Worm (Caenorhabditis elegans) whole organism, mixed stage, embryonic: Measurements from ENCODE around the gene K01A6.5.

Source experiments
- bed-3 ChIP-seq: fragments of 200-800 bp; sonication (Bioruptor generic); optimal IDR thresholded peaks from 3 replicates; lab custom pipeline; 2018; ENCODE audit warnings: mild to moderate bottlenecking, missing genetic modification characterization, moderate library complexity, missing compliant biosample characterization
- blmp-1 ChIP-seq: fragments of 150-350 bp; optimal IDR thresholded peaks from 2 replicates; lab custom pipeline; 2014; ENCODE audit warnings: missing biosample characterization, missing genetic modification characterization
- ceh-39 ChIP-seq: fragments of 150-350 bp; optimal IDR thresholded peaks from 2 replicates; lab custom pipeline; 2014; ENCODE audit warnings: missing biosample characterization, missing genetic modification characterization
- ceh-43 ChIP-seq: fragments of 200-800 bp; sonication (Bioruptor generic); optimal IDR thresholded peaks from 2 replicates; lab custom pipeline; 2018; ENCODE audit warnings: mild to moderate bottlenecking, missing genetic modification characterization, moderate library complexity, missing compliant biosample characterization
- ceh-83 ChIP-seq: fragments of 200-800 bp; sonication (Bioruptor generic); optimal IDR thresholded peaks from 2 replicates; lab custom pipeline; 2018; ENCODE audit warnings: mild to moderate bottlenecking, missing genetic modification characterization, missing compliant biosample characterization
- ces-1 ChIP-seq: fragments of 150-350 bp; optimal IDR thresholded peaks from 2 replicates; lab custom pipeline; 2014; ENCODE audit warnings: missing biosample characterization, missing genetic modification reagents, missing genetic modification characterization
- cnd-1 ChIP-seq: fragments of 200-800 bp; sonication (Bioruptor generic); optimal IDR thresholded peaks from 2 replicates; lab custom pipeline; 2018; ENCODE audit warnings: mild to moderate bottlenecking, missing genetic modification characterization, missing compliant biosample characterization
- drap-1 ChIP-seq: fragments of 200-800 bp; sonication (Bioruptor generic); optimal IDR thresholded peaks from 3 replicates; lab custom pipeline; 2018; ENCODE audit warnings: mild to moderate bottlenecking, missing genetic modification characterization, missing compliant biosample characterization
- elt-1 ChIP-seq: sonication (generic microtip); optimal IDR thresholded peaks from 2 replicates; lab custom pipeline; 2017; ENCODE audit warnings: missing genetic modification characterization, mild to moderate bottlenecking, missing compliant biosample characterization, antibody characterized with exemption, moderate library complexity, borderline replicate concordance; ENCODE audit not compliant: insufficient read depth
- elt-3 ChIP-seq: fragments of 150-350 bp; optimal IDR thresholded peaks from 2 replicates; lab custom pipeline; 2014; ENCODE audit warnings: missing biosample characterization, missing genetic modification characterization
- flh-1 ChIP-seq: fragments of 200-800 bp; sonication (Bioruptor generic); optimal IDR thresholded peaks from 2 replicates; lab custom pipeline; 2018; ENCODE audit warnings: mild to moderate bottlenecking, missing genetic modification characterization, moderate library complexity, missing compliant biosample characterization
- ham-2 ChIP-seq: fragments of 200-800 bp; sonication (Bioruptor generic); optimal IDR thresholded peaks from 2 replicates; lab custom pipeline; 2018; ENCODE audit warnings: mild to moderate bottlenecking, missing genetic modification characterization, missing compliant biosample characterization
- hlh-1 ChIP-seq: fragments of 150-350 bp; optimal IDR thresholded peaks from 2 replicates; lab custom pipeline; 2014; ENCODE audit warnings: missing biosample characterization, missing genetic modification reagents, missing genetic modification characterization
- lin-13 ChIP-seq: fragments of 150-350 bp; optimal IDR thresholded peaks from 2 replicates; lab custom pipeline; 2014; ENCODE audit warnings: missing biosample characterization, missing genetic modification characterization
- lin-32 ChIP-seq: fragments of 200-800 bp; sonication (Bioruptor generic); optimal IDR thresholded peaks from 2 replicates; lab custom pipeline; 2018; ENCODE audit warnings: mild to moderate bottlenecking, missing genetic modification characterization, missing compliant biosample characterization
- lsy-2 ChIP-seq: fragments of 150-350 bp; optimal IDR thresholded peaks from 2 replicates; lab custom pipeline; 2014; ENCODE audit warnings: missing biosample characterization, missing genetic modification characterization
- mep-1 ChIP-seq: fragments of 150-350 bp; optimal IDR thresholded peaks from 2 replicates; lab custom pipeline; 2017; ENCODE audit warnings: missing biosample characterization, missing genetic modification reagents, missing genetic modification characterization, inconsistent platforms
- mls-2 ChIP-seq: sonication (generic microtip); optimal IDR thresholded peaks from 2 replicates; lab custom pipeline; 2016; ENCODE audit warnings: mild to moderate bottlenecking, missing genetic modification characterization, moderate library complexity, missing compliant biosample characterization
- nhr-12 ChIP-seq: fragments of 150-350 bp; optimal IDR thresholded peaks from 2 replicates; lab custom pipeline; 2014; ENCODE audit warnings: missing biosample characterization, missing genetic modification characterization
- nhr-2 ChIP-seq: fragments of 150-350 bp; optimal IDR thresholded peaks from 2 replicates; lab custom pipeline; 2014; ENCODE audit warnings: missing biosample characterization, missing genetic modification characterization
- nhr-237 ChIP-seq: fragments of 150-350 bp; optimal IDR thresholded peaks from 2 replicates; lab custom pipeline; 2014; ENCODE audit warnings: missing biosample characterization, missing genetic modification characterization
- nhr-28 ChIP-seq: fragments of 150-350 bp; optimal IDR thresholded peaks from 2 replicates; lab custom pipeline; 2014; ENCODE audit warnings: missing biosample characterization, missing genetic modification characterization
- pha-4 ChIP-seq: fragments of 150-350 bp; optimal IDR thresholded peaks from 2 replicates; lab custom pipeline; 2018; ENCODE audit warnings: missing biosample characterization, missing genetic modification reagents, missing genetic modification characterization
- snpc-4 ChIP-seq: fragments of 150-350 bp; optimal IDR thresholded peaks from 2 replicates; lab custom pipeline; 2014; ENCODE audit warnings: missing biosample characterization, missing genetic modification characterization
- unc-120 ChIP-seq: sonication (generic microtip); optimal IDR thresholded peaks from 2 replicates; lab custom pipeline; 2017; ENCODE audit warnings: missing genetic modification characterization, missing compliant biosample characterization; ENCODE audit not compliant: poor library complexity, severe bottlenecking
- unc-39 ChIP-seq: fragments of 150-350 bp; optimal IDR thresholded peaks from 2 replicates; lab custom pipeline; 2014; ENCODE audit warnings: missing biosample characterization, missing genetic modification characterization
- unc-62 ChIP-seq: fragments of 150-350 bp; optimal IDR thresholded peaks from 2 replicates; lab custom pipeline; 2014; ENCODE audit warnings: missing biosample characterization, missing genetic modification reagents, missing genetic modification characterization
- zip-8 ChIP-seq: fragments of 150-350 bp; optimal IDR thresholded peaks from 2 replicates; lab custom pipeline; 2014; ENCODE audit warnings: missing biosample characterization, missing genetic modification characterization
- ztf-11 ChIP-seq: fragments of 150-350 bp; optimal IDR thresholded peaks from 2 replicates; lab custom pipeline; 2014; ENCODE audit warnings: missing biosample characterization, missing genetic modification characterization

Gene K01A6.5

ce11 chrIV:11742406-11742805 lies at the start of gene K01A6.5:
Gene K01A6.5 (plus strand): TSS chrIV:11742706.
- TF ChIP-seq unc-62 (GFP tag; lab: Kevin White, UChicago), result no peak
- no peak for TF ChIP-seq bed-3 (GFP tag; lab: Kevin White, UChicago)
- TF ChIP-seq lsy-2 (tag; lab: Kevin White, UChicago), result no peak
- TF ChIP-seq flh-1, result no peak
- TF ChIP-seq mep-1, result no peak
- no peak for TF ChIP-seq nhr-28 (tag; lab: Kevin White, UChicago)
- TF ChIP-seq nhr-2, result no peak
- no peak for TF ChIP-seq mls-2 (tag; lab: Kevin White, UChicago)
- no peak for TF ChIP-seq unc-39 (tag; lab: Kevin White, UChicago)
- no peak for TF ChIP-seq drap-1
- no peak for TF ChIP-seq hlh-1 (tag; lab: Kevin White, UChicago)

ce11 chrIV:11693493-11693892 lies 49.0 kb upstream of the K01A6.5 start, which contains the start of gene ZK792.12:
Gene ZK792.12 (plus strand): TSS chrIV:11693793.
- no peak for TF ChIP-seq zip-8 (tag; lab: Kevin White, UChicago)

ce11 chrIV:11694143-11694542 lies 48.4 kb upstream of the K01A6.5 start, which contains the start of gene ZK792.7:
Gene ZK792.7 (plus strand): TSS chrIV:11694443.
- TF ChIP-seq ces-1 (peak; percentile 44), pha-4 (peak; percentile 55), elt-3 (tag; lab: Kevin White, UChicago) (no peak), unc-39 (tag; lab: Kevin White, UChicago) (no peak)

ce11 chrIV:11695634-11696033 lies 46.9 kb upstream of the K01A6.5 start:
- TF ChIP-seq elt-1 (tag; lab: Kevin White, UChicago), result no peak
- TF ChIP-seq flh-1, result no peak
- no peak for TF ChIP-seq lin-32 (GFP tag; lab: Kevin White, UChicago)
- TF ChIP-seq unc-62 (GFP tag; lab: Kevin White, UChicago), result no peak
- no peak for TF ChIP-seq ztf-11 (tag; lab: Kevin White, UChicago)
- no peak for TF ChIP-seq nhr-2
- TF ChIP-seq ceh-43 (GFP tag; lab: Kevin White, UChicago), result no peak
- TF ChIP-seq nhr-237 (tag; lab: Kevin White, UChicago), result no peak
- TF ChIP-seq ham-2 (GFP tag; lab: Kevin White, UChicago), result no peak
- no peak for TF ChIP-seq lsy-2 (tag; lab: Kevin White, UChicago)

DNA sequence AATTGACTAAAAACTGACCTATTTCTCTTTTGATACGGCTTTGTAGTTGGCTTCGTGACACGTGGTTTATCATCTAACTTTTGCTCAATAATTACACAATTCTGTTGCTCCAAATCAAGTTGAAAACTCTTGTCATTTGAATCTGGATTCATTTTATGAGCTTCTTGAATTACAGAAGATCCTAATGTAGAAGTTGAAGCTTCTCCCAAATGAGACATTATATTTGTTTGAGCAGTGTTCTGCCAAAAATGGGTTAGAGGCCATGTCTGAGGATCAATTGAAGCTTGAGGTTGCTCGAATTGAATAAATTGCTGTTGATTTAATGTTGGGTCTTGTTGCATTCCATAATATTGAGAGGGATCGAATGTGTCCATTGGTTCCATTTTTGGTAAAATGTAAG lies 45.0 kb upstream of the K01A6.5 start:
- peak; percentile 18 for TF ChIP-seq blmp-1 (tag; lab: Kevin White, UChicago)
- no peak for TF ChIP-seq ceh-83 (GFP tag; lab: Kevin White, UChicago)

- TF ChIP-seq blmp-1 (tag; lab: Kevin White, UChicago) (peak; percentile 83), flh-1 (no peak)
- TF ChIP-seq, all 35 proteins: peak for 1
Observed at ce11 chrIV:11700100-11700499, 42.4 kb upstream of the K01A6.5 start.

DNA sequence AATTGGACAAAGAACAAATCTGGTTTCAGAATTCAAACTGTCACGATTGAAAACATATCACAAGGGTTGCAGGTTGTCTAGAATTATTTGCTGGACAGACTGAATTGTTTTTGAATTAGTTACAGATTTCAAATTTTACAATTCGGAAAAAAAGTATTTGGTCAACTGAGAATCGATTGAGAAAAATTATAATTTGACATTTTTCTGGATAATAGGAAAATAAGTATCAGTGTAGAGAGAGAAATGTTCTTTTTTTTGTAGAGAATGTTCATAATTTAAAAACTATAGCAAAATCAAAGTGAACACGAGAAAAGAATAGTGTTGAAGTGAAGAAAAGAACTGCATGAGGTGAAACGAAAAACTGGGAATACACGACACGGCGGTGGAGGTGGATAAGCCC lies 41.8 kb upstream of the K01A6.5 start, which contains the start of gene dpy-20:
Gene dpy-20, minus strand, starts transcription at position 101 of the 400 bp plus-strand sequence.
- TF ChIP-seq ceh-39 (tag; lab: Kevin White, UChicago), result no peak

- TF ChIP-seq lin-13 (tag; lab: Kevin White, UChicago) (no peak), mls-2 (tag; lab: Kevin White, UChicago) (no peak), ztf-11 (tag; lab: Kevin White, UChicago) (no peak), nhr-12 (tag; lab: Kevin White, UChicago) (no peak), unc-39 (tag; lab: Kevin White, UChicago) (no peak), unc-120 (tag; lab: Kevin White, UChicago) (no peak), pha-4 (no peak), lsy-2 (tag; lab: Kevin White, UChicago) (no peak), bed-3 (GFP tag; lab: Kevin White, UChicago) (no peak), mep-1 (no peak), cnd-1 (tag; lab: Kevin White, UChicago) (no peak), elt-1 (tag; lab: Kevin White, UChicago) (no peak), snpc-4 (tag; lab: Kevin White, UChicago) (no peak), flh-1 (no peak), drap-1 (no peak), ces-1 (no peak)
Observed at ce11 chrIV:11701878-11702277, 40.6 kb upstream of the K01A6.5 start.
